1 worm cellular context compared by ENCODE assay signal in genomic region chrV:8428585-8429414, ce11.
A peak's percentile ranks its signal among the peaks of the same experiment; 100 is the strongest.
TF ChIP-seq lines count a peak whose summit lies in the region.

No protein-coding gene starts in this region.

TF ChIP-seq in whole organism, L1 larva, 84 proteins besides CTCF, POLR2A, EP300 and RAD21 (continued from another document):
- no peak for TF ChIP-seq zag-1 (tag; optimal IDR thresholded peaks at IDR 0.05; lab: Kevin White, UChicago)
- TF ChIP-seq ceh-88 (GFP tag; IDR thresholded peaks at IDR 0.05; lab: Robert Waterston, UW) = no peak
- no peak for TF ChIP-seq C04F5.9 (tag; optimal IDR thresholded peaks at IDR 0.05; lab: Kevin White, UChicago)
- no peak for TF ChIP-seq grh-1 (GFP tag; IDR thresholded peaks at IDR 0.05; lab: Robert Waterston, UW)
- no peak for TF ChIP-seq unc-62 (GFP tag; optimal IDR thresholded peaks at IDR 0.05; lab: Kevin White, UChicago)
- peak; percentile 59 to 66 for TF ChIP-seq efl-1 (optimal IDR thresholded peaks at IDR 0.05; lab: Kevin White, UChicago)
- TF ChIP-seq efl-1 (GFP tag; optimal IDR thresholded peaks at IDR 0.05 in 1 of 2; lab: Kevin White, UChicago) = no peak
- TF ChIP-seq C16A3.4 (tag; optimal IDR thresholded peaks at IDR 0.05; lab: Kevin White, UChicago) = no peak
- TF ChIP-seq fos-1 (tag; optimal IDR thresholded peaks at IDR 0.05; lab: Kevin White, UChicago) = peak; percentile 21
- peak in 1 of 2 experiments; percentile 28 for TF ChIP-seq mdl-1 (tag; optimal IDR thresholded peaks at IDR 0.05; lab: Kevin White, UChicago)
- peak; percentile 3 for TF ChIP-seq nhr-20 (tag; optimal IDR thresholded peaks at IDR 0.05; lab: Kevin White, UChicago)
- no peak for TF ChIP-seq egl-13 (tag; optimal IDR thresholded peaks at IDR 0.05; lab: Kevin White, UChicago)
- TF ChIP-seq egl-27 (tag; optimal IDR thresholded peaks at IDR 0.05; lab: Kevin White, UChicago) = no peak
- no peak for TF ChIP-seq lir-3 (tag; optimal IDR thresholded peaks at IDR 0.05; lab: Kevin White, UChicago; ENCODE audit: poor library complexity)
- no peak for TF ChIP-seq Y116A8C.19 (tag; optimal IDR thresholded peaks at IDR 0.05; lab: Kevin White, UChicago; ENCODE audit: borderline replicate concordance)
- no peak for TF ChIP-seq pax-3 (tag; optimal IDR thresholded peaks at IDR 0.05; lab: Kevin White, UChicago)
- no peak for TF ChIP-seq nhr-90 (tag; optimal IDR thresholded peaks at IDR 0.05; lab: Kevin White, UChicago; ENCODE audit: poor library complexity)
- TF ChIP-seq tbx-2 (tag; optimal IDR thresholded peaks at IDR 0.05; lab: Kevin White, UChicago) = peak; percentile 22
- TF ChIP-seq ceh-90 (tag; optimal IDR thresholded peaks at IDR 0.05; lab: Kevin White, UChicago) = no peak
- no peak for TF ChIP-seq nhr-12 (tag; optimal IDR thresholded peaks at IDR 0.05; lab: Kevin White, UChicago)
- peak; percentile 7 for TF ChIP-seq irx-1 (tag; optimal IDR thresholded peaks at IDR 0.05; lab: Kevin White, UChicago)
- peak; percentile 53 for TF ChIP-seq nhr-85 (tag; lab: Kevin White, UChicago)
- no peak for TF ChIP-seq lin-15B (tag; optimal IDR thresholded peaks at IDR 0.05; lab: Kevin White, UChicago)
- no peak for TF ChIP-seq sox-4 (tag; optimal IDR thresholded peaks at IDR 0.05; lab: Kevin White, UChicago)
- TF ChIP-seq swsn-7 (tag; optimal IDR thresholded peaks at IDR 0.05; lab: Kevin White, UChicago) = peak; percentile 40
- peak in 1 of 2 experiments; percentile 11 for TF ChIP-seq lin-35 (GFP tag; optimal IDR thresholded peaks at IDR 0.05; lab: Kevin White, UChicago)
- TF ChIP-seq aha-1 (tag; optimal IDR thresholded peaks at IDR 0.05; lab: Kevin White, UChicago) = no peak
